Fruit fly (Drosophila melanogaster): ENCODE results near the gene CG12535.
A peak's percentile ranks its signal among the peaks of the same experiment; 100 is the strongest.

CG12535 gene

DNA sequence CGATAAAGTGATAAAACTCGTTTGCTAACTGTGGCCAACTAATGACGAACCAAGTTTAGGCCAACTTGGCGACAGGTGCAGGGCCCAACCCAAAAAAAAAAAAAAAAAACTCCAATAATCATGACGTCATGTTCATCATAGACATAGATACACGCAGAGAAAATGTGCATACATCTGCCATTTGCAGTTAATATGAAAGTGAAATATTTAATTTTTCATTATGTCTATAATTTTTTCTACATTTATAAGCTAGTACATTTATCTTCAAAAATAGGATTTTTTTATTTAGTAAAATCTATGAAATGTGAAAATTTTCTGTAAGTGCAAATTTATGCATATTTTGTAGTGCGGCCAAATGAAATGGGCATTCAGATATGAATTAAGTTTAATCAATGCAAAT lies 17.1 kb downstream of the CG12535 start (continued):
- TF ChIP-seq CoRest (tag; optimal IDR thresholded peaks at IDR 0.05): peak; percentile 86
- peak; percentile 44 for TF ChIP-seq tio (GFP tag; optimal IDR thresholded peaks at IDR 0.05)
- peak in 1 of 2 experiments; percentile 35 for TF ChIP-seq Pdp1 (GFP tag; optimal IDR thresholded peaks at IDR 0.05)
- TF ChIP-seq toy (GFP tag; IDR thresholded peaks at IDR 0.05): peak; percentile 15; the same call in 1 of the 2 replicates
- TF ChIP-seq croc (GFP tag; conservative IDR thresholded peaks at IDR 0.05): peak; percentile 63
- TF ChIP-seq hth (optimal IDR thresholded peaks at IDR 0.05): no peak
- no peak for TF ChIP-seq Hand (GFP tag; optimal IDR thresholded peaks at IDR 0.05)
- no peak for TF ChIP-seq crc (GFP tag; optimal IDR thresholded peaks at IDR 0.05)
- TF ChIP-seq CG13894 (tag; optimal IDR thresholded peaks at IDR 0.05): no peak
- TF ChIP-seq CG16813 (GFP tag; IDR thresholded peaks at IDR 0.05; ENCODE audit: partially characterized antibody): no peak
- peak; percentile 83 for TF ChIP-seq CG32767 (GFP tag; IDR thresholded peaks at IDR 0.05)
- peak; percentile 30 for TF ChIP-seq zen (tag; optimal IDR thresholded peaks at IDR 0.05)
- peak in 1 of 2 experiments; percentile 60 for TF ChIP-seq Eip74EF (GFP tag; optimal IDR thresholded peaks at IDR 0.05)
- no peak for TF ChIP-seq fu2 (GFP tag; optimal IDR thresholded peaks at IDR 0.05)
- TF ChIP-seq prd (optimal IDR thresholded peaks at IDR 0.05): no peak
- TF ChIP-seq prd (GFP tag; IDR thresholded peaks at IDR 0.05): peak; percentile 88
- TF ChIP-seq gem (tag; optimal IDR thresholded peaks at IDR 0.05): peak; percentile 85
- peak; percentile 31 for TF ChIP-seq Six4 (GFP tag; optimal IDR thresholded peaks at IDR 0.05)
- TF ChIP-seq sna (GFP tag; IDR thresholded peaks at IDR 0.05; ENCODE audit: partially characterized antibody): no peak
- no peak for TF ChIP-seq CG10959 (GFP tag; IDR thresholded peaks at IDR 0.05)
- TF ChIP-seq CG14965 (GFP tag; optimal IDR thresholded peaks at IDR 0.05; ENCODE audit: borderline replicate concordance): no peak
- TF ChIP-seq fd96Cb (tag; optimal IDR thresholded peaks at IDR 0.05): peak; percentile 58
- TF ChIP-seq Rfx (GFP tag; IDR thresholded peaks at IDR 0.05): peak; percentile 83
- no peak for TF ChIP-seq lbe (GFP tag; optimal IDR thresholded peaks at IDR 0.05)
- no peak for TF ChIP-seq zfh2 (GFP tag; optimal IDR thresholded peaks at IDR 0.05)
- peak; percentile 55; the same call in 1 of the 2 replicates for TF ChIP-seq ranshi (GFP tag; IDR thresholded peaks at IDR 0.05)
- peak; percentile 49 for TF ChIP-seq ATbp (GFP tag; optimal IDR thresholded peaks at IDR 0.05)
- TF ChIP-seq CG43689 (GFP tag; IDR thresholded peaks at IDR 0.05): peak; percentile 38
- peak; percentile 63 for TF ChIP-seq CG9817 (tag; optimal IDR thresholded peaks at IDR 0.05)
- peak; percentile 15 for TF ChIP-seq CG16815 (GFP tag; optimal IDR thresholded peaks at IDR 0.05)
- no peak; the same call in 1 of the 2 replicates for TF ChIP-seq GATAe (GFP tag; conservative IDR thresholded peaks at IDR 0.05)
- peak; percentile 64 for TF ChIP-seq phol (tag; optimal IDR thresholded peaks at IDR 0.05)
- TF ChIP-seq TFAM (GFP tag; optimal IDR thresholded peaks at IDR 0.05): no peak
- TF ChIP-seq odd (GFP tag; optimal IDR thresholded peaks at IDR 0.05): peak; percentile 41
- peak; percentile 1 for TF ChIP-seq CG18764 (GFP tag; optimal IDR thresholded peaks at IDR 0.05)
- TF ChIP-seq sc (optimal IDR thresholded peaks at IDR 0.05): no peak
- no peak for TF ChIP-seq sc (GFP tag; optimal IDR thresholded peaks at IDR 0.05)
- peak; percentile 36 for TF ChIP-seq CG13296 (GFP tag; optimal IDR thresholded peaks at IDR 0.05)
- TF ChIP-seq CG8388 (GFP tag; optimal IDR thresholded peaks at IDR 0.05): peak; percentile 72
- peak; percentile 72 for TF ChIP-seq CG12391 (tag; optimal IDR thresholded peaks at IDR 0.05)
- no peak; the same call in 1 of the 2 replicates for TF ChIP-seq Dip2 (GFP tag; IDR thresholded peaks at IDR 0.05)
- 0 out of 2 replicates have a peak, but pooled peaks have one; percentile 21 for TF ChIP-seq CG1024 (GFP tag; IDR thresholded peaks at IDR 0.05)
- peak; percentile 9 for TF ChIP-seq ewg (GFP tag; optimal IDR thresholded peaks at IDR 0.05)
- peak; percentile 59; the same call in 1 of the 2 replicates for TF ChIP-seq CG9215 (GFP tag; IDR thresholded peaks at IDR 0.05)
- no peak for TF ChIP-seq CG11723 (GFP tag; optimal IDR thresholded peaks at IDR 0.05)
- peak; percentile 61; the same call in 1 of the 2 replicates for TF ChIP-seq Lim3 (GFP tag; IDR thresholded peaks at IDR 0.05)
- TF ChIP-seq CG3407 (GFP tag; optimal IDR thresholded peaks at IDR 0.05): peak; percentile 20
- peak; percentile 35 for TF ChIP-seq CG10209 (GFP tag; optimal IDR thresholded peaks at IDR 0.05)
- TF ChIP-seq emc (GFP tag; optimal IDR thresholded peaks at IDR 0.05): no peak
- TF ChIP-seq sd (tag; optimal IDR thresholded peaks at IDR 0.05): peak; percentile 55
